Worm (Caenorhabditis elegans) whole organism, L4 larva: Measurements from ENCODE around the gene Y57G11C.22.

Experiments
- D1046.2 ChIP-seq: fragments of 200-800 bp; sonication (Bioruptor generic); IDR thresholded peaks from 2 replicates; pipeline ENCODE4 v1.3.6; 2022; ENCODE audit warnings: missing genetic modification characterization, missing compliant biosample characterization
- F10B5.3 ChIP-seq: sonication (generic microtip); optimal IDR thresholded peaks from 2 replicates; lab custom pipeline; 2016; ENCODE audit warnings: mild to moderate bottlenecking, missing genetic modification characterization, missing compliant biosample characterization
- F26F4.8 ChIP-seq: fragments of 200-800 bp; sonication (Bioruptor generic); conservative IDR thresholded peaks from 2 replicates; pipeline ENCODE4 v1.3.6; 2022; ENCODE audit warnings: missing genetic modification characterization, missing compliant biosample characterization
- F44E2.7 ChIP-seq: fragments of 200-800 bp; sonication (Bioruptor generic); IDR thresholded peaks from 2 replicates; pipeline ENCODE4 v2.1.2; 2022; ENCODE audit warnings: missing genetic modification characterization, missing compliant biosample characterization
- F49E8.2 ChIP-seq: sonication (generic microtip); optimal IDR thresholded peaks from 2 replicates; lab custom pipeline; 2016; ENCODE audit warnings: missing compliant biosample characterization, mild to moderate bottlenecking, missing genetic modification characterization, borderline replicate concordance
- R02D3.7 ChIP-seq: fragments of 150-350 bp; sonication (generic microtip); optimal IDR thresholded peaks from 3 replicates; lab custom pipeline; 2014; ENCODE audit warnings: missing biosample characterization, missing genetic modification characterization
- Y5F2A.4 ChIP-seq: fragments of 200-800 bp; sonication (Bioruptor generic); optimal IDR thresholded peaks from 2 replicates; lab custom pipeline; 2018; ENCODE audit warnings: mild to moderate bottlenecking, missing genetic modification characterization, missing compliant biosample characterization
- Y75B8A.6 ChIP-seq: fragments of 200-800 bp; sonication (Bioruptor generic); IDR thresholded peaks from 2 replicates; pipeline ENCODE4 v1.3.6; 2022; ENCODE audit warnings: missing genetic modification reagents, missing genetic modification characterization, missing compliant biosample characterization
- aha-1 ChIP-seq: fragments of 150-350 bp; peaks from one replicate; lab custom pipeline; 2014; ENCODE audit warnings: missing biosample characterization, missing genetic modification characterization
- aly-2 ChIP-seq: sonication (generic microtip); optimal IDR thresholded peaks from 2 replicates; lab custom pipeline; 2018; ENCODE audit warnings: missing biosample characterization, missing genetic modification characterization
- ama-1 ChIP-seq: fragments of 150-350 bp; optimal IDR thresholded peaks from 2 replicates; lab custom pipeline; 2014; ENCODE audit warnings: inconsistent platforms, mixed read lengths
- arid-1 ChIP-seq: fragments of 200-800 bp; sonication (Bioruptor generic); conservative IDR thresholded peaks from 2 replicates; pipeline ENCODE4 v1.3.6; 2022; ENCODE audit warnings: missing genetic modification reagents, missing genetic modification characterization, missing compliant biosample characterization
- ceh-20 ChIP-seq: fragments of 200-800 bp; sonication (Bioruptor generic); IDR thresholded peaks from 2 replicates; pipeline ENCODE4 v1.3.6; 2022; ENCODE audit warnings: missing genetic modification reagents, missing genetic modification characterization, missing compliant biosample characterization
- ceh-28 ChIP-seq: fragments of 150-350 bp; optimal IDR thresholded peaks from 2 replicates; lab custom pipeline; 2014; ENCODE audit warnings: missing biosample characterization, missing genetic modification reagents, missing genetic modification characterization
- ceh-62 ChIP-seq: sonication (generic microtip); optimal IDR thresholded peaks from 2 replicates; lab custom pipeline; 2017; ENCODE audit warnings: missing biosample characterization, missing genetic modification characterization
- cey-2 ChIP-seq: sonication (generic microtip); optimal IDR thresholded peaks from 3 replicates; lab custom pipeline; 2017; ENCODE audit warnings: missing genetic modification characterization, mild to moderate bottlenecking, missing compliant biosample characterization, antibody characterized with exemption, borderline replicate concordance; ENCODE audit not compliant: insufficient read depth
- daf-16 ChIP-seq, 3 experiments: sonication (generic microtip); optimal IDR thresholded peaks; 2 replicates each; lab custom pipeline; 2016 to 2017; ENCODE audit warnings: missing genetic modification characterization in 3 of 3, missing genetic modification reagents in 3 of 3, mild to moderate bottlenecking in 2 of 3, missing compliant biosample characterization in 2 of 3, missing biosample characterization in 1 of 3, moderate library complexity in 1 of 3
- dmd-9 ChIP-seq: fragments of 200-800 bp; sonication (Bioruptor generic); IDR thresholded peaks from 2 replicates; pipeline ENCODE4 v1.3.6; 2022; ENCODE audit warnings: missing genetic modification reagents, missing genetic modification characterization, missing compliant biosample characterization
- duxl-1 ChIP-seq: sonication (generic microtip); optimal IDR thresholded peaks from 2 replicates; lab custom pipeline; 2016; ENCODE audit warnings: mild to moderate bottlenecking, missing genetic modification characterization, moderate library complexity, missing compliant biosample characterization; ENCODE audit not compliant: poor library complexity
- dve-1 ChIP-seq: sonication (generic microtip); optimal IDR thresholded peaks from 2 replicates; lab custom pipeline; 2017; ENCODE audit warnings: antibody characterized with exemption, mild to moderate bottlenecking, missing genetic modification characterization, missing compliant biosample characterization; ENCODE audit not compliant: insufficient read depth
- egl-27 ChIP-seq: sonication (generic microtip); optimal IDR thresholded peaks from 3 replicates; lab custom pipeline; 2017; ENCODE audit warnings: missing biosample characterization, missing genetic modification reagents, missing genetic modification characterization
- jun-1 ChIP-seq: fragments of 150-350 bp; optimal IDR thresholded peaks from 2 replicates; lab custom pipeline; 2014; ENCODE audit warnings: missing biosample characterization, missing genetic modification reagents, missing genetic modification characterization
- lin-38 ChIP-seq: fragments of 200-800 bp; sonication (Bioruptor generic); IDR thresholded peaks from 2 replicates; pipeline ENCODE4 v1.3.6; 2022; ENCODE audit warnings: missing genetic modification reagents, missing genetic modification characterization, missing compliant biosample characterization
- lir-3 ChIP-seq: sonication (generic microtip); optimal IDR thresholded peaks from 2 replicates; lab custom pipeline; 2016; ENCODE audit warnings: mild to moderate bottlenecking, missing genetic modification characterization, missing compliant biosample characterization
- lsy-2 ChIP-seq, 2 experiments: fragments of 150-350 bp in 1 of 2; sonication (generic microtip) in 1 of 2; optimal IDR thresholded peaks; 2 replicates each; lab custom pipeline; 2014 to 2017; ENCODE audit warnings: missing biosample characterization in 2 of 2, missing genetic modification characterization in 2 of 2
- mdt-29 ChIP-seq: fragments of 200-800 bp; sonication (Bioruptor generic); IDR thresholded peaks from 2 replicates; pipeline ENCODE4 v1.3.6; 2022; ENCODE audit warnings: missing genetic modification reagents, missing genetic modification characterization, missing compliant biosample characterization
- mxl-3 ChIP-seq: fragments of 200-800 bp; sonication (Bioruptor generic); optimal IDR thresholded peaks from 2 replicates; lab custom pipeline; 2018; ENCODE audit warnings: mild to moderate bottlenecking, missing genetic modification characterization, missing compliant biosample characterization
- nhr-111 ChIP-seq: fragments of 200-800 bp; sonication (Bioruptor generic); optimal IDR thresholded peaks from 2 replicates; lab custom pipeline; 2018; ENCODE audit warnings: mild to moderate bottlenecking, missing genetic modification characterization, missing compliant biosample characterization
- nhr-41 ChIP-seq: fragments of 200-800 bp; sonication (Bioruptor generic); IDR thresholded peaks from 2 replicates; pipeline ENCODE4 v1.3.6; 2022; ENCODE audit warnings: missing genetic modification reagents, missing genetic modification characterization, missing compliant biosample characterization
- nhr-42 ChIP-seq: fragments of 200-800 bp; sonication (Bioruptor generic); IDR thresholded peaks from 2 replicates; pipeline ENCODE4 v1.3.6; 2022; ENCODE audit warnings: missing genetic modification characterization, missing compliant biosample characterization
- nhr-77 ChIP-seq: fragments of 150-350 bp; optimal IDR thresholded peaks from 2 replicates; lab custom pipeline; 2014; ENCODE audit warnings: missing biosample characterization, missing genetic modification characterization
- pha-4 ChIP-seq, 2 experiments: fragments of 150-350 bp in 1 of 2; fragments of 200-800 bp in 1 of 2; sonication (Bioruptor generic) in 1 of 2; IDR thresholded peaks in 1 of 2; optimal IDR thresholded peaks in 1 of 2; 2 replicates each; pipeline versions ENCODE4 v1.3.6 to Lab custom; 2014 to 2022; ENCODE audit warnings: missing genetic modification characterization in 2 of 2, missing genetic modification reagents in 2 of 2, missing biosample characterization in 1 of 2, missing compliant biosample characterization in 1 of 2
- rbr-2 ChIP-seq: sonication (generic microtip); optimal IDR thresholded peaks from 2 replicates; lab custom pipeline; 2016; ENCODE audit warnings: missing genotype, missing genetic modification characterization, missing compliant biosample characterization
- snpc-1.2 ChIP-seq: fragments of 200-800 bp; sonication (Bioruptor generic); IDR thresholded peaks from 2 replicates; pipeline ENCODE4 v1.3.6; 2022; ENCODE audit warnings: missing genetic modification reagents, missing genetic modification characterization, missing compliant biosample characterization
- snpc-4 ChIP-seq: fragments of 150-350 bp; optimal IDR thresholded peaks from 2 replicates; lab custom pipeline; 2014; ENCODE audit warnings: missing biosample characterization, missing genetic modification characterization
- spr-3 ChIP-seq: fragments of 200-800 bp; sonication (Bioruptor generic); optimal IDR thresholded peaks from 2 replicates; lab custom pipeline; 2018; ENCODE audit warnings: mild to moderate bottlenecking, missing genetic modification characterization, missing compliant biosample characterization
- tra-1 ChIP-seq: fragments of 200-800 bp; sonication (Bioruptor generic); IDR thresholded peaks from 2 replicates; pipeline ENCODE4 v1.3.6; 2022; ENCODE audit warnings: missing genetic modification reagents, missing genetic modification characterization, missing compliant biosample characterization
- unc-62 ChIP-seq, 3 experiments: fragments of 150-350 bp in 1 of 3; sonication (generic microtip); optimal IDR thresholded peaks in 2 of 3; peaks in 1 of 3; 1 replicate in 1 of 3; 2 replicates in 2 of 3; lab custom pipeline; 2014 to 2017; ENCODE audit warnings: missing biosample characterization in 3 of 3, missing genetic modification characterization in 3 of 3, missing genetic modification reagents in 3 of 3, missing genotype in 1 of 3
- zag-1 ChIP-seq: fragments of 150-350 bp; optimal IDR thresholded peaks from 2 replicates; lab custom pipeline; 2014; ENCODE audit warnings: missing biosample characterization, missing genetic modification characterization

Y57G11C.22 gene

ce11 chrIV:14826151-14826757 lies 10.8 kb upstream of the Y57G11C.22 start:
- TF ChIP-seq ceh-20 (GFP tag; lab: Robert Waterston, UW) (no peak), unc-62 (GFP tag; optimal IDR thresholded peaks at IDR 0.05 in 1 of 2; lab: Kevin White, UChicago) (peak in 1 of 2 experiments; percentile 52), unc-62 (tag; optimal IDR thresholded peaks at IDR 0.05; lab: Kevin White, UChicago) (no peak), ceh-62 (tag; lab: Kevin White, UChicago) (no peak), duxl-1 (tag; lab: Kevin White, UChicago) (no peak), ama-1 (lab: Kevin White, UChicago) (no peak), snpc-4 (tag; lab: Kevin White, UChicago) (no peak), arid-1 (GFP tag; lab: Robert Waterston, UW) (no peak), zag-1 (tag; lab: Kevin White, UChicago) (no peak), dve-1 (tag; lab: Kevin White, UChicago) (no peak), aha-1 (tag; lab: Kevin White, UChicago) (peak; percentile 86), mxl-3 (GFP tag; lab: Kevin White, UChicago) (no peak), tra-1 (GFP tag; lab: Robert Waterston, UW) (no peak), lir-3 (tag; lab: Kevin White, UChicago) (no peak), D1046.2 (GFP tag; lab: Robert Waterston, UW) (no peak), nhr-77 (no peak), mdt-29 (GFP tag; lab: Robert Waterston, UW) (no peak), daf-16 (GFP tag; optimal IDR thresholded peaks at IDR 0.05; lab: Kevin White, UChicago) (no peak), daf-16 (tag; optimal IDR thresholded peaks at IDR 0.05; lab: Kevin White, UChicago) (no peak), Y75B8A.6 (GFP tag; lab: Robert Waterston, UW) (no peak), lin-38 (GFP tag; lab: Robert Waterston, UW) (peak; percentile 41), F49E8.2 (tag; lab: Kevin White, UChicago) (peak; percentile 12), snpc-1.2 (GFP tag; lab: Robert Waterston, UW) (peak; percentile 84), rbr-2 (tag; lab: Kevin White, UChicago) (no peak), ceh-28 (tag; lab: Kevin White, UChicago) (no peak), nhr-111 (GFP tag; lab: Kevin White, UChicago) (no peak), F44E2.7 (GFP tag; lab: Robert Waterston, UW) (no peak), nhr-42 (GFP tag; lab: Robert Waterston, UW) (no peak), cey-2 (tag; lab: Kevin White, UChicago) (no peak), pha-4 (GFP tag; IDR thresholded peaks at IDR 0.05; lab: Robert Waterston, UW) (no peak), pha-4 (tag; optimal IDR thresholded peaks at IDR 0.05; lab: Kevin White, UChicago) (no peak), lsy-2 (tag; optimal IDR thresholded peaks at IDR 0.05; lab: Kevin White, UChicago) (no peak), dmd-9 (no peak), R02D3.7 (tag; lab: Kevin White, UChicago) (no peak), F26F4.8 (GFP tag; lab: Robert Waterston, UW) (no peak)
- TF ChIP-seq, all 104 proteins: peak for 5

ce11 chrIV:14828218-14828617 lies 8.8 kb upstream of the Y57G11C.22 start:
- TF ChIP-seq aly-2 (tag; lab: Kevin White, UChicago): no peak
- TF ChIP-seq unc-62 (GFP tag; optimal IDR thresholded peaks at IDR 0.05 in 1 of 2; lab: Kevin White, UChicago): peak in 1 of 2 experiments; percentile 72
- no peak for TF ChIP-seq unc-62 (tag; optimal IDR thresholded peaks at IDR 0.05; lab: Kevin White, UChicago)

ce11 chrIV:14829026-14829425 lies 8.0 kb upstream of the Y57G11C.22 start, which contains the start of gene hhat-2:
Gene hhat-2 (minus strand): TSS chrIV:14829126.
- TF ChIP-seq lin-38 (GFP tag; lab: Robert Waterston, UW) (no peak), F10B5.3 (no peak), aly-2 (tag; lab: Kevin White, UChicago) (no peak), dve-1 (tag; lab: Kevin White, UChicago) (no peak), jun-1 (tag; lab: Kevin White, UChicago) (no peak), nhr-111 (GFP tag; lab: Kevin White, UChicago) (no peak), spr-3 (GFP tag; lab: Kevin White, UChicago) (no peak), Y5F2A.4 (GFP tag; lab: Kevin White, UChicago) (no peak), egl-27 (tag; lab: Kevin White, UChicago) (no peak), tra-1 (GFP tag; lab: Robert Waterston, UW) (no peak), nhr-41 (no peak)
- TF ChIP-seq, all 104 proteins: peak for 0
